Worm (Caenorhabditis elegans): ENCODE data around the gene gpr-1.

gpr-1 gene

ce11 chrIII:8628405-8628982 lies at the start of gene gpr-1, which contains the start of gene polk-1:
Gene gpr-1, plus strand, starts transcription at chrIII:8628932.
Gene polk-1, minus strand, starts transcription at chrIII:8628590.
- TF ChIP-seq Y56A3A.18 (GFP tag; IDR thresholded peaks at IDR 0.05) (no peak), unc-130 (GFP tag; optimal IDR thresholded peaks at IDR 0.05) (no peak), nfyb-1 (GFP tag; IDR thresholded peaks at IDR 0.05) (no peak), snpc-4 (GFP tag; optimal IDR thresholded peaks at IDR 0.05) (no peak), snpc-4 (tag; optimal IDR thresholded peaks at IDR 0.05) (no peak), F52B5.7 (tag; optimal IDR thresholded peaks at IDR 0.05) (no peak), B0261.1 (tag; optimal IDR thresholded peaks at IDR 0.05) (no peak), lsl-1 (GFP tag; optimal IDR thresholded peaks at IDR 0.05) (peak; percentile 61), mes-4 (tag; optimal IDR thresholded peaks at IDR 0.05) (no peak), somi-1 (GFP tag; optimal IDR thresholded peaks at IDR 0.05) (no peak), zim-3 (tag; optimal IDR thresholded peaks at IDR 0.05) (no peak), F23B12.7 (tag; optimal IDR thresholded peaks at IDR 0.05; ENCODE audit: insufficient read depth) (no peak), hlh-26 (GFP tag; conservative IDR thresholded peaks at IDR 0.05) (no peak), Y79H2A.3 (GFP tag; conservative IDR thresholded peaks at IDR 0.05) (peak; percentile 59; the same call in 1 of the 2 replicates), gei-17 (GFP tag; optimal IDR thresholded peaks at IDR 0.05) (no peak), madf-8 (GFP tag; conservative IDR thresholded peaks at IDR 0.05) (peak; percentile 87), F33H1.4 (GFP tag; IDR thresholded peaks at IDR 0.05) (peak; percentile 69), dpff-1 (tag; optimal IDR thresholded peaks at IDR 0.05) (no peak), C17E4.6 (GFP tag; IDR thresholded peaks at IDR 0.05) (no peak), hlh-12 (tag; optimal IDR thresholded peaks at IDR 0.05) (no peak), chd-7 (tag; optimal IDR thresholded peaks at IDR 0.05) (no peak), let-526 (GFP tag; IDR thresholded peaks at IDR 0.05) (no peak), lag-1 (GFP tag; IDR thresholded peaks at IDR 0.05) (no peak), D2030.7 (GFP tag; IDR thresholded peaks at IDR 0.05) (peak; percentile 76), hmg-20 (GFP tag; IDR thresholded peaks at IDR 0.05) (no peak), madf-6 (GFP tag; IDR thresholded peaks at IDR 0.05) (peak; percentile 95), attf-6 (GFP tag; IDR thresholded peaks at IDR 0.05) (no peak), T26A5.8 (tag; optimal IDR thresholded peaks at IDR 0.05) (no peak), B0336.3 (GFP tag; IDR thresholded peaks at IDR 0.05) (no peak), mxl-1 (tag; optimal IDR thresholded peaks at IDR 0.05) (no peak), F22D6.2 (tag; optimal IDR thresholded peaks at IDR 0.05) (no peak), nfya-1 (tag; optimal IDR thresholded peaks at IDR 0.05; ENCODE audit: borderline replicate concordance, insufficient read depth) (no peak), egl-18 (GFP tag; IDR thresholded peaks at IDR 0.05) (no peak), C06A6.2 (GFP tag; conservative IDR thresholded peaks at IDR 0.05) (no peak), Y67H2A.10 (GFP tag; conservative IDR thresholded peaks at IDR 0.05) (no peak), sptf-2 (GFP tag; optimal IDR thresholded peaks at IDR 0.05) (no peak), ceh-79 (tag; optimal IDR thresholded peaks at IDR 0.05) (no peak), egl-44 (GFP tag; IDR thresholded peaks at IDR 0.05) (no peak), ceh-100 (GFP tag; IDR thresholded peaks at IDR 0.05) (no peak), tbx-9 (tag; optimal IDR thresholded peaks at IDR 0.05; ENCODE audit: borderline replicate concordance) (no peak), tlf-1 (GFP tag; optimal IDR thresholded peaks at IDR 0.05) (no peak), nhr-27 (tag; optimal IDR thresholded peaks at IDR 0.05) (no peak), nhr-120 (GFP tag; IDR thresholded peaks at IDR 0.05) (no peak), tbp1 (GFP tag; optimal IDR thresholded peaks at IDR 0.05) (peak; percentile 10), pbrm-1 (GFP tag; IDR thresholded peaks at IDR 0.05) (no peak), ztf-25 (GFP tag; IDR thresholded peaks at IDR 0.05) (no peak), zfh-2 (GFP tag; conservative IDR thresholded peaks at IDR 0.05) (no peak), ztf-28 (GFP tag; IDR thresholded peaks at IDR 0.05) (no peak), F10E7.11 (tag; optimal IDR thresholded peaks at IDR 0.05) (no peak), him-1 (tag; optimal IDR thresholded peaks at IDR 0.05) (no peak)

All from whole organism, young adult.